Worm (Caenorhabditis elegans): Measurements from ENCODE around the gene Y39B6A.34.

The Y39B6A.34 gene

ce11 chrV:18967479-18968056 is 33.2 kb upstream of the Y39B6A.34 start, which contains the start of gene Y39B6A.43:
Gene Y39B6A.43 (minus strand): TSS chrV:18967829.
- TF ChIP-seq sem-2 (GFP tag; optimal IDR thresholded peaks at IDR 0.05) (no peak), ceh-39 (tag; optimal IDR thresholded peaks at IDR 0.05) (peak; percentile 92), mab-5 (tag; optimal IDR thresholded peaks at IDR 0.05) (no peak), lsy-2 (tag; optimal IDR thresholded peaks at IDR 0.05) (peak; percentile 90), blmp-1 (tag; optimal IDR thresholded peaks at IDR 0.05) (no peak), ces-1 (GFP tag; optimal IDR thresholded peaks at IDR 0.05) (peak; percentile 77), cnd-1 (tag; optimal IDR thresholded peaks at IDR 0.05) (peak; percentile 43), nhr-12 (tag; optimal IDR thresholded peaks at IDR 0.05) (no peak), unc-120 (tag; optimal IDR thresholded peaks at IDR 0.05; ENCODE audit: poor library complexity, severe bottlenecking) (peak; percentile 71), tbx-8 (GFP tag; optimal IDR thresholded peaks at IDR 0.05) (peak; percentile 45), elt-1 (tag; optimal IDR thresholded peaks at IDR 0.05; ENCODE audit: borderline replicate concordance, insufficient read depth) (no peak), ceh-83 (GFP tag; optimal IDR thresholded peaks at IDR 0.05) (no peak), M03D4.4 (tag; optimal IDR thresholded peaks at IDR 0.05) (peak; percentile 53), nhr-2 (tag; optimal IDR thresholded peaks at IDR 0.05) (peak; percentile 33), ham-2 (GFP tag; optimal IDR thresholded peaks at IDR 0.05) (no peak), sptf-1 (tag; optimal IDR thresholded peaks at IDR 0.05) (peak; percentile 85), ztf-11 (tag; optimal IDR thresholded peaks at IDR 0.05) (peak; percentile 66), unc-39 (tag; optimal IDR thresholded peaks at IDR 0.05) (peak; percentile 58), mep-1 (tag; optimal IDR thresholded peaks at IDR 0.05) (peak; percentile 99), zip-8 (tag; optimal IDR thresholded peaks at IDR 0.05) (no peak), lin-13 (tag; optimal IDR thresholded peaks at IDR 0.05) (peak; percentile 98), ceh-43 (GFP tag; optimal IDR thresholded peaks at IDR 0.05) (peak; percentile 48), lin-32 (GFP tag; optimal IDR thresholded peaks at IDR 0.05) (no peak), unc-62 (GFP tag; optimal IDR thresholded peaks at IDR 0.05) (peak; percentile 57), bed-3 (GFP tag; optimal IDR thresholded peaks at IDR 0.05) (no peak), nhr-76 (tag; optimal IDR thresholded peaks at IDR 0.05) (no peak), nhr-28 (tag; optimal IDR thresholded peaks at IDR 0.05) (no peak), mls-2 (tag; optimal IDR thresholded peaks at IDR 0.05) (peak; percentile 63), hlh-1 (tag; optimal IDR thresholded peaks at IDR 0.05) (no peak), nhr-237 (tag; optimal IDR thresholded peaks at IDR 0.05) (peak; percentile 94), snpc-4 (tag; optimal IDR thresholded peaks at IDR 0.05) (no peak), elt-3 (tag; optimal IDR thresholded peaks at IDR 0.05) (peak; percentile 42), pha-4 (tag; optimal IDR thresholded peaks at IDR 0.05) (peak; percentile 99), flh-1 (GFP tag; optimal IDR thresholded peaks at IDR 0.05) (no peak), drap-1 (GFP tag; optimal IDR thresholded peaks at IDR 0.05) (peak; percentile 92)

ce11 chrV:18969590-18970105 is 31.2 kb upstream of the Y39B6A.34 start, which contains the start of gene Y39B6A.42:
Gene Y39B6A.42 (minus strand): TSS chrV:18969640.
- TF ChIP-seq lin-13 (tag; optimal IDR thresholded peaks at IDR 0.05), result no peak

- TF ChIP-seq pha-4 (tag; optimal IDR thresholded peaks at IDR 0.05), result no peak
- no peak for TF ChIP-seq blmp-1 (tag; optimal IDR thresholded peaks at IDR 0.05)
Measured at ce11 chrV:18976539-18976938, 24.3 kb upstream of the Y39B6A.34 start.

ce11 chrV:18977876-18978275 is 22.9 kb upstream of the Y39B6A.34 start, which contains the start of gene Y39B6A.41:
Gene Y39B6A.41 (minus strand): TSS chrV:18977976.
- TF ChIP-seq ztf-11 (tag; optimal IDR thresholded peaks at IDR 0.05) (no peak), nhr-28 (tag; optimal IDR thresholded peaks at IDR 0.05) (no peak), lin-13 (tag; optimal IDR thresholded peaks at IDR 0.05) (no peak), unc-39 (tag; optimal IDR thresholded peaks at IDR 0.05) (no peak), zip-8 (tag; optimal IDR thresholded peaks at IDR 0.05) (no peak), M03D4.4 (tag; optimal IDR thresholded peaks at IDR 0.05) (no peak), cnd-1 (tag; optimal IDR thresholded peaks at IDR 0.05) (no peak), blmp-1 (tag; optimal IDR thresholded peaks at IDR 0.05) (no peak), unc-120 (tag; optimal IDR thresholded peaks at IDR 0.05; ENCODE audit: poor library complexity, severe bottlenecking) (no peak), mep-1 (tag; optimal IDR thresholded peaks at IDR 0.05) (no peak), drap-1 (GFP tag; optimal IDR thresholded peaks at IDR 0.05) (no peak)
